Worm (Caenorhabditis elegans): ENCODE measurements around the gene unc-44.

ce11 chrIV:5948712-5949111, 26.6 kb upstream of the unc-44 start:
- TF ChIP-seq ztf-23 (GFP tag; IDR thresholded peaks at IDR 0.05) (no peak), cog-1 (tag; optimal IDR thresholded peaks at IDR 0.05) (no peak), flt-1 (GFP tag; IDR thresholded peaks at IDR 0.05) (no peak), ref-1 (GFP tag; conservative IDR thresholded peaks at IDR 0.05) (no peak), med-1 (GFP tag; optimal IDR thresholded peaks at IDR 0.05; ENCODE audit: insufficient read depth) (no peak), ztf-29 (GFP tag; IDR thresholded peaks at IDR 0.05) (no peak), klf-2 (GFP tag; conservative IDR thresholded peaks at IDR 0.05) (no peak), tab-1 (GFP tag; IDR thresholded peaks at IDR 0.05) (no peak), T22C8.4 (GFP tag; IDR thresholded peaks at IDR 0.05) (no peak)
